Fruit fly (Drosophila melanogaster) whole organism, embryonic: ENCODE results near the gene CG10702.

Experiments used
- BEAF-32 ChIP-seq: fragments of 200-800 bp; sonication (Bioruptor generic); optimal IDR thresholded peaks from 3 replicates; lab custom pipeline; 2017; ENCODE audit warnings: missing biosample characterization, missing genetic modification characterization, mild to moderate bottlenecking, moderate library complexity, missing genetic modification reagents
- Bdp1 ChIP-seq: fragments of 200-800 bp; sonication (Bioruptor generic); optimal IDR thresholded peaks from 3 replicates; lab custom pipeline; 2016; ENCODE audit warnings: missing biosample characterization, missing genetic modification characterization
- CG10147 ChIP-seq: fragments of 200-800 bp; sonication (Bioruptor generic); optimal IDR thresholded peaks from 2 replicates; lab custom pipeline; 2019; ENCODE audit warnings: missing biosample characterization, mild to moderate bottlenecking, missing genetic modification characterization, moderate library complexity
- CG10267 ChIP-seq: fragments of 200-800 bp; sonication (Bioruptor generic); optimal IDR thresholded peaks from 2 replicates; lab custom pipeline; 2018; ENCODE audit warnings: missing biosample characterization, mild to moderate bottlenecking, missing genetic modification characterization, moderate library complexity
- CG11504 ChIP-seq: fragments of 200-800 bp; sonication (Bioruptor generic); optimal IDR thresholded peaks from 3 replicates; lab custom pipeline; 2019; ENCODE audit warnings: missing biosample characterization, mild to moderate bottlenecking, missing genetic modification characterization, moderate library complexity
- CG12071 ChIP-seq: fragments of 200-800 bp; sonication (Bioruptor generic); optimal IDR thresholded peaks from 3 replicates; lab custom pipeline; 2018; ENCODE audit warnings: missing biosample characterization, mild to moderate bottlenecking, missing genetic modification characterization
- CG12299 ChIP-seq: fragments of 200-800 bp; sonication (Bioruptor generic); optimal IDR thresholded peaks from 2 replicates; lab custom pipeline; 2018; ENCODE audit warnings: missing biosample characterization, mild to moderate bottlenecking, missing genetic modification characterization
- CG12659 ChIP-seq: fragments of 200-800 bp; sonication (Bioruptor generic); optimal IDR thresholded peaks from 3 replicates; lab custom pipeline; 2017; ENCODE audit warnings: mild to moderate bottlenecking, missing biosample characterization, missing genetic modification reagents, missing genetic modification characterization
- CG12769 ChIP-seq: fragments of 200-800 bp; sonication (Bioruptor generic); optimal IDR thresholded peaks from 2 replicates; lab custom pipeline; 2019; ENCODE audit warnings: missing biosample characterization, mild to moderate bottlenecking, missing genetic modification characterization, moderate library complexity
- CG13424 ChIP-seq: fragments of 200-800 bp; sonication (Bioruptor generic); optimal IDR thresholded peaks from 2 replicates; lab custom pipeline; 2019; ENCODE audit warnings: missing biosample characterization, mild to moderate bottlenecking, missing genetic modification characterization, moderate library complexity
- CG17612 ChIP-seq: fragments of 200-800 bp; sonication (Bioruptor generic); IDR thresholded peaks from 2 replicates; pipeline ENCODE4 v1.3.6; 2022; ENCODE audit warnings: missing biosample characterization, missing genetic modification characterization
- CG1792 ChIP-seq: fragments of 200-800 bp; sonication (Bioruptor generic); optimal IDR thresholded peaks from 2 replicates; lab custom pipeline; 2016; ENCODE audit warnings: missing biosample characterization, missing genetic modification characterization
- CG4404 ChIP-seq: fragments of 200-800 bp; sonication (Bioruptor generic); IDR thresholded peaks from 2 replicates; pipeline ENCODE4 v1.3.6; 2022; ENCODE audit warnings: missing biosample characterization, missing genetic modification characterization
- CG6813 ChIP-seq: fragments of 200-800 bp; sonication (Bioruptor generic); optimal IDR thresholded peaks from 2 replicates; lab custom pipeline; 2017; ENCODE audit warnings: missing biosample characterization, missing genetic modification characterization, mild to moderate bottlenecking, moderate library complexity, missing genetic modification reagents
- CG7556 ChIP-seq: fragments of 200-800 bp; sonication (Bioruptor generic); optimal IDR thresholded peaks from 2 replicates; lab custom pipeline; 2017; ENCODE audit warnings: missing biosample characterization, mild to moderate bottlenecking, missing genetic modification characterization
- CG7963 ChIP-seq: fragments of 200-800 bp; sonication (Bioruptor generic); IDR thresholded peaks from 3 replicates; pipeline ENCODE4 v1.3.6; 2022; ENCODE audit warnings: missing biosample characterization, missing genetic modification characterization; ENCODE audit not compliant: partially characterized antibody
- CG8089 ChIP-seq: fragments of 200-800 bp; sonication (Bioruptor generic); optimal IDR thresholded peaks from 3 replicates; lab custom pipeline; 2016; ENCODE audit warnings: missing biosample characterization, missing genetic modification characterization
- CG9215 ChIP-seq: fragments of 200-800 bp; sonication (Bioruptor generic); IDR thresholded peaks from 2 replicates; pipeline ENCODE4 v1.3.6; 2022; ENCODE audit warnings: missing biosample characterization, missing genetic modification characterization
- CHES-1-like ChIP-seq: fragments of 200-800 bp; sonication (Bioruptor generic); optimal IDR thresholded peaks from 2 replicates; lab custom pipeline; 2016; ENCODE audit warnings: missing biosample characterization, missing genetic modification characterization
- Dbx ChIP-seq: fragments of 200-800 bp; sonication (Bioruptor generic); IDR thresholded peaks from 3 replicates; pipeline ENCODE4 v1.3.6; 2022; ENCODE audit warnings: missing biosample characterization, missing genetic modification characterization
- E2f1 ChIP-seq: fragments of 200-800 bp; sonication (Bioruptor generic); IDR thresholded peaks from 2 replicates; pipeline ENCODE4 v1.3.6; 2022; ENCODE audit warnings: missing biosample characterization, missing genetic modification characterization
- Ets65A ChIP-seq: fragments of 200-800 bp; sonication (Bioruptor generic); peaks from one replicate; lab custom pipeline; 2016; ENCODE audit warnings: missing biosample characterization, missing genetic modification characterization
- Hand ChIP-seq: fragments of 200-800 bp; sonication (Bioruptor generic); optimal IDR thresholded peaks from 2 replicates; lab custom pipeline; 2017; ENCODE audit warnings: mild to moderate bottlenecking, missing biosample characterization, missing genetic modification reagents, missing genetic modification characterization
- Hey ChIP-seq: fragments of 200-800 bp; sonication (Bioruptor generic); optimal IDR thresholded peaks from 3 replicates; lab custom pipeline; 2018; ENCODE audit warnings: missing biosample characterization, mild to moderate bottlenecking, missing genetic modification characterization
- Hr3 ChIP-seq: fragments of 200-800 bp; sonication (Bioruptor generic); optimal IDR thresholded peaks from 3 replicates; lab custom pipeline; 2016; ENCODE audit warnings: missing biosample characterization, missing genetic modification characterization
- Jarid2 ChIP-seq: fragments of 200-800 bp; sonication (Bioruptor generic); optimal IDR thresholded peaks from 3 replicates; lab custom pipeline; 2017; ENCODE audit warnings: mild to moderate bottlenecking, missing biosample characterization, missing genetic modification reagents, missing genetic modification characterization
- Max ChIP-seq: fragments of 200-800 bp; sonication (Bioruptor generic); optimal IDR thresholded peaks from 2 replicates; lab custom pipeline; 2016; ENCODE audit warnings: missing biosample characterization, mild to moderate bottlenecking, missing genetic modification characterization
- Sry-β ChIP-seq: fragments of 200-800 bp; sonication (Bioruptor generic); optimal IDR thresholded peaks from 2 replicates; lab custom pipeline; 2018; ENCODE audit warnings: missing biosample characterization, mild to moderate bottlenecking, missing genetic modification characterization, moderate library complexity
- Tbp ChIP-seq: fragments of >200 bp; optimal IDR thresholded peaks from 2 replicates; lab custom pipeline; 2018; ENCODE audit warnings: missing biosample characterization, missing genetic modification characterization
- az2 ChIP-seq: fragments of 200-800 bp; sonication (Bioruptor generic); optimal IDR thresholded peaks from 3 replicates; lab custom pipeline; 2016; ENCODE audit warnings: missing biosample characterization, missing genetic modification characterization
- caup ChIP-seq: fragments of 200-800 bp; sonication (Bioruptor generic); optimal IDR thresholded peaks from 3 replicates; lab custom pipeline; 2017; ENCODE audit warnings: missing biosample characterization, mild to moderate bottlenecking, missing genetic modification characterization, moderate library complexity; ENCODE audit not compliant: severe bottlenecking
- hkb ChIP-seq, 2 experiments: fragments of 200-800 bp in 1 of 2; fragments of >200 bp in 1 of 2; sonication (Bioruptor generic) in 1 of 2; IDR thresholded peaks in 1 of 2; optimal IDR thresholded peaks in 1 of 2; 2 replicates each; pipeline versions ENCODE4 v1.3.6 to Lab custom; 2017 to 2022; ENCODE audit warnings: missing biosample characterization in 1 of 2, missing genetic modification characterization in 1 of 2
- lilli ChIP-seq: fragments of 200-800 bp; sonication (Bioruptor generic); optimal IDR thresholded peaks from 3 replicates; lab custom pipeline; 2016; ENCODE audit warnings: missing biosample characterization, missing genetic modification characterization
- lmd ChIP-seq: fragments of 200-800 bp; sonication (Bioruptor generic); IDR thresholded peaks from 2 replicates; pipeline ENCODE4 v1.3.6; 2022; ENCODE audit warnings: missing biosample characterization, missing genetic modification characterization
- lola ChIP-seq, 3 experiments: fragments of >200 bp in 2 of 3; fragments of 200-800 bp in 1 of 3; sonication (Bioruptor generic) in 1 of 3; optimal IDR thresholded peaks; 2 replicates each; lab custom pipeline; 2017 to 2019; ENCODE audit warnings: missing biosample characterization in 3 of 3, missing genetic modification characterization in 3 of 3, mild to moderate bottlenecking in 1 of 3, moderate library complexity in 1 of 3
- mld ChIP-seq: fragments of 200-800 bp; sonication (Bioruptor generic); IDR thresholded peaks from 3 replicates; pipeline ENCODE4 v1.3.6; 2022; ENCODE audit warnings: missing biosample characterization, missing genetic modification characterization; ENCODE audit not compliant: partially characterized antibody
- nau ChIP-seq: fragments of 200-800 bp; sonication (Bioruptor generic); optimal IDR thresholded peaks from 3 replicates; lab custom pipeline; 2017; ENCODE audit warnings: missing biosample characterization, mild to moderate bottlenecking, missing genetic modification characterization, missing genetic modification reagents
- pb ChIP-seq: fragments of 200-800 bp; sonication (Bioruptor generic); optimal IDR thresholded peaks from 3 replicates; lab custom pipeline; 2016; ENCODE audit warnings: missing biosample characterization, missing genetic modification characterization
- prd ChIP-seq, 3 experiments: fragments of >200 bp in 2 of 3; fragments of 200-800 bp in 1 of 3; sonication (Bioruptor generic) in 1 of 3; optimal IDR thresholded peaks in 2 of 3; IDR thresholded peaks in 1 of 3; 2 replicates in 2 of 3; 3 replicates in 1 of 3; pipeline versions ENCODE4 v1.3.6 to Lab custom; 2017 to 2022; ENCODE audit warnings: missing biosample characterization in 1 of 3, missing genetic modification characterization in 1 of 3
- sug ChIP-seq: fragments of 200-800 bp; optimal IDR thresholded peaks from 2 replicates; lab custom pipeline; 2019; ENCODE audit warnings: missing biosample characterization, mild to moderate bottlenecking, missing genetic modification characterization, moderate library complexity
- tup ChIP-seq: fragments of 200-800 bp; sonication (Bioruptor generic); optimal IDR thresholded peaks from 2 replicates; lab custom pipeline; 2016; ENCODE audit warnings: missing biosample characterization, mild to moderate bottlenecking, missing genetic modification characterization, moderate library complexity

CG10702 gene

dm6 chr2L:19019160-19019592, 50.5 kb downstream of the CG10702 start (continued):
- TF ChIP-seq CG10147, result peak; percentile 41
- no peak for TF ChIP-seq CG1792
- no peak for TF ChIP-seq E2f1 (GFP tag; lab: Robert Waterston, UW)
- 0 out of 2 replicates have a peak, but pooled peaks have one; percentile 6 for TF ChIP-seq CG17612
- TF ChIP-seq CG7963, result no peak
- TF ChIP-seq BEAF-32, result no peak
- TF ChIP-seq CG11504, result peak; percentile 65
- 0 out of 2 replicates have a peak, but pooled peaks have one; percentile 3 for TF ChIP-seq lmd (GFP tag; lab: Robert Waterston, UW)
- no peak for TF ChIP-seq CG12299 (tag; lab: Kevin White, UChicago)
- peak; percentile 44 for TF ChIP-seq lilli (GFP tag; lab: Kevin White, UChicago)
- peak; percentile 43 for TF ChIP-seq CG13424
- no peak for TF ChIP-seq Tbp (GFP tag; lab: Kevin White, UChicago)
- TF ChIP-seq Hand, result peak; percentile 39
- peak; percentile 3 for TF ChIP-seq CG12769 (tag; lab: Kevin White, UChicago)
- TF ChIP-seq Hey (tag; lab: Kevin White, UChicago), result no peak
- TF ChIP-seq CG4404, result no peak
- peak; percentile 8 for TF ChIP-seq CG6813 (GFP tag; lab: Kevin White, UChicago)
- peak; percentile 53 for TF ChIP-seq Ets65A (GFP tag; lab: Kevin White, UChicago)
- TF ChIP-seq tup (GFP tag; lab: Kevin White, UChicago), result no peak
- no peak for TF ChIP-seq CG8089
- peak; percentile 31 for TF ChIP-seq CG12659 (GFP tag; lab: Kevin White, UChicago)
- no peak for TF ChIP-seq Dbx (GFP tag; lab: Robert Waterston, UW)
- no peak for TF ChIP-seq CHES-1-like (GFP tag; lab: Kevin White, UChicago)
- TF ChIP-seq Max (GFP tag; lab: Kevin White, UChicago), result no peak
- TF ChIP-seq prd (optimal IDR thresholded peaks at IDR 0.05; lab: Kevin White, UChicago), result no peak
- peak; percentile 5; the same call in 1 of the 3 replicates for TF ChIP-seq prd (GFP tag; IDR thresholded peaks at IDR 0.05; lab: Robert Waterston, UW)
- TF ChIP-seq sug (tag; lab: Kevin White, UChicago), result peak; percentile 29
- TF ChIP-seq az2, result no peak
- no peak for TF ChIP-seq Bdp1 (GFP tag; lab: Kevin White, UChicago)
- no peak for TF ChIP-seq nau (GFP tag; lab: Kevin White, UChicago)
- no peak for TF ChIP-seq Jarid2 (GFP tag; lab: Kevin White, UChicago)
- no peak for TF ChIP-seq mld
- TF ChIP-seq CG10267 (tag; lab: Kevin White, UChicago), result peak; percentile 14
- TF ChIP-seq pb (GFP tag; lab: Kevin White, UChicago), result no peak
- TF ChIP-seq hkb (optimal IDR thresholded peaks at IDR 0.05; lab: Kevin White, UChicago), result no peak
- TF ChIP-seq hkb (GFP tag; IDR thresholded peaks at IDR 0.05; lab: Robert Waterston, UW), result no peak
- TF ChIP-seq CG9215 (GFP tag; lab: Robert Waterston, UW), result peak; percentile 33; the same call in 1 of the 2 replicates
- peak in 1 of 3 experiments; percentile 15 for TF ChIP-seq lola (GFP tag; optimal IDR thresholded peaks at IDR 0.05; lab: Kevin White, UChicago)
- no peak for TF ChIP-seq CG12071 (GFP tag; lab: Kevin White, UChicago)
- no peak for TF ChIP-seq caup (GFP tag; lab: Kevin White, UChicago)
- peak; percentile 12 for TF ChIP-seq Hr3 (GFP tag; lab: Kevin White, UChicago)
- TF ChIP-seq CG7556, result peak; percentile 81
- TF ChIP-seq Sry-β (GFP tag; lab: Kevin White, UChicago), result no peak
